Fruit fly (Drosophila melanogaster): ENCODE results near the gene Axn.

DNA sequence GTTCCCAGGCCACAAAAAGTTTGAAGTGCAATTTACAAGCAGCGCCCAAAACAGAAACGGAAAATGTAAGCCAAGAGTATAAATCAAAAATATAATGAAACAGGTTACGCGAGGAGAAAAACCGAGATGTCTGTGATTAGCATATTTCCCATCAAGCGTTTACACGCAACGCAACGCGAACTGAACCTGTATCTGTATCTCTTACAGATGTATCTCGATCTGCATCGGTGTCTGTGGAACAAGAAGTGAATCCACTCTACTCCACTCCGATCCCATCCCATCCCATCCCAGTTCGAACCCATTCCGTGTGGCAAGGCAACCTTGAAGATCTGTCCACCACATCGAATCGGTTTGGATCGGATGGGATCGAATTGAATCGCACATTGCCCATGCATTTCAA lies 38.8 kb upstream of the Axn start:
- no peak for TF ChIP-seq Myc (optimal IDR thresholded peaks at IDR 0.05)
- no peak for TF ChIP-seq Sin3A (optimal IDR thresholded peaks at IDR 0.05)
- TF ChIP-seq ttk (optimal IDR thresholded peaks at IDR 0.05): no peak
